Fruit fly (Drosophila melanogaster) whole organism, prepupa: ENCODE data around the gene Ets65A.

Experiments used
- Blimp-1 ChIP-seq: fragments of 200-800 bp; sonication (Bioruptor generic); optimal IDR thresholded peaks from 3 replicates; lab custom pipeline; 2017; ENCODE audit warnings: missing biosample characterization, missing genetic modification characterization, mild to moderate bottlenecking, moderate library complexity, missing genetic modification reagents
- CG10631 ChIP-seq: fragments of 200-800 bp; sonication (Bioruptor generic); optimal IDR thresholded peaks from 2 replicates; lab custom pipeline; 2016; ENCODE audit warnings: missing biosample characterization, missing genetic modification characterization
- CG11294 ChIP-seq: fragments of 200-800 bp; sonication (Bioruptor generic); IDR thresholded peaks from 2 replicates; pipeline ENCODE4 v1.3.6; 2022; ENCODE audit warnings: missing biosample characterization, missing genetic modification characterization
- CG11762 ChIP-seq: fragments of 200-800 bp; sonication (Bioruptor generic); optimal IDR thresholded peaks from 3 replicates; lab custom pipeline; 2016; ENCODE audit warnings: missing biosample characterization, missing genetic modification characterization; ENCODE audit not compliant: insufficient read depth
- CG11902 ChIP-seq: fragments of 200-800 bp; sonication (Bioruptor generic); optimal IDR thresholded peaks from 3 replicates; lab custom pipeline; 2016; ENCODE audit warnings: missing biosample characterization, missing genetic modification characterization
- CG15336 ChIP-seq: fragments of 200-800 bp; sonication (Bioruptor generic); IDR thresholded peaks from 2 replicates; pipeline ENCODE4 v1.3.6; 2022; ENCODE audit warnings: missing biosample characterization, missing genetic modification characterization
- CG1621 ChIP-seq: fragments of 200-800 bp; sonication (Bioruptor generic); optimal IDR thresholded peaks from 3 replicates; lab custom pipeline; 2018; ENCODE audit warnings: missing biosample characterization, mild to moderate bottlenecking, missing genetic modification characterization
- CG16779 ChIP-seq: fragments of 200-800 bp; sonication (Bioruptor generic); optimal IDR thresholded peaks from 3 replicates; lab custom pipeline; 2017; ENCODE audit warnings: missing biosample characterization, mild to moderate bottlenecking, missing genetic modification characterization
- CG3032 ChIP-seq: fragments of 200-800 bp; optimal IDR thresholded peaks from 2 replicates; lab custom pipeline; 2019; ENCODE audit warnings: missing biosample characterization, mild to moderate bottlenecking, missing genetic modification characterization, moderate library complexity
- CG31627 ChIP-seq: fragments of 200-800 bp; sonication (Bioruptor generic); optimal IDR thresholded peaks from 3 replicates; lab custom pipeline; 2016; ENCODE audit warnings: missing biosample characterization, missing genetic modification characterization
- CG32006 ChIP-seq: fragments of 200-800 bp; sonication (Bioruptor generic); optimal IDR thresholded peaks from 3 replicates; lab custom pipeline; 2017; ENCODE audit warnings: missing biosample characterization, mild to moderate bottlenecking, missing genetic modification characterization
- CG34406 ChIP-seq: fragments of 200-800 bp; sonication (Bioruptor generic); optimal IDR thresholded peaks from 3 replicates; lab custom pipeline; 2016; ENCODE audit warnings: missing biosample characterization, missing genetic modification characterization
- CG3919 ChIP-seq: fragments of 200-800 bp; sonication (Bioruptor generic); optimal IDR thresholded peaks from 3 replicates; lab custom pipeline; 2016; ENCODE audit warnings: missing biosample characterization, missing genetic modification characterization
- CG6276 ChIP-seq: fragments of 200-800 bp; sonication (Bioruptor generic); optimal IDR thresholded peaks from 2 replicates; lab custom pipeline; 2017; ENCODE audit warnings: missing biosample characterization, mild to moderate bottlenecking, missing genetic modification characterization
- CG6792 ChIP-seq: fragments of 200-800 bp; sonication (Bioruptor generic); optimal IDR thresholded peaks from 3 replicates; lab custom pipeline; 2016; ENCODE audit warnings: missing biosample characterization, missing genetic modification characterization
- CG6808 ChIP-seq: fragments of 200-800 bp; sonication (Bioruptor generic); optimal IDR thresholded peaks from 3 replicates; lab custom pipeline; 2017; ENCODE audit warnings: missing biosample characterization, missing genetic modification characterization, mild to moderate bottlenecking, moderate library complexity, missing genetic modification reagents
- CG6854 ChIP-seq: fragments of 200-800 bp; sonication (Bioruptor generic); optimal IDR thresholded peaks from 2 replicates; lab custom pipeline; 2017; ENCODE audit warnings: missing biosample characterization, mild to moderate bottlenecking, missing genetic modification characterization
- CG8119 ChIP-seq: fragments of 200-800 bp; sonication (Bioruptor generic); IDR thresholded peaks from 3 replicates; pipeline ENCODE4 v1.3.6; 2022; ENCODE audit warnings: missing biosample characterization, missing genetic modification characterization
- CG8319 ChIP-seq: fragments of 200-800 bp; sonication (Bioruptor generic); optimal IDR thresholded peaks from 3 replicates; lab custom pipeline; 2016; ENCODE audit warnings: missing biosample characterization, missing genetic modification characterization
- CG8632 ChIP-seq: fragments of 200-800 bp; sonication (Bioruptor generic); optimal IDR thresholded peaks from 3 replicates; lab custom pipeline; 2016; ENCODE audit warnings: missing biosample characterization, missing genetic modification characterization
- CG9139 ChIP-seq: fragments of 200-800 bp; sonication (Bioruptor generic); optimal IDR thresholded peaks from 3 replicates; lab custom pipeline; 2017; ENCODE audit warnings: missing biosample characterization, mild to moderate bottlenecking, missing genetic modification characterization
- Eip75B ChIP-seq: fragments of 200-800 bp; sonication (Bioruptor generic); optimal IDR thresholded peaks from 3 replicates; lab custom pipeline; 2016; ENCODE audit warnings: missing biosample characterization, missing genetic modification characterization
- Eip93F ChIP-seq: fragments of 200-800 bp; sonication (Bioruptor generic); optimal IDR thresholded peaks from 2 replicates; lab custom pipeline; 2016; ENCODE audit warnings: missing biosample characterization, mild to moderate bottlenecking, missing genetic modification characterization
- Ets21C ChIP-seq: fragments of 200-800 bp; sonication (Bioruptor generic); optimal IDR thresholded peaks from 3 replicates; lab custom pipeline; 2016; ENCODE audit warnings: missing biosample characterization, missing genetic modification characterization
- Ets96B ChIP-seq: fragments of 200-800 bp; optimal IDR thresholded peaks from 2 replicates; lab custom pipeline; 2019; ENCODE audit warnings: missing biosample characterization, mild to moderate bottlenecking, missing genetic modification characterization, moderate library complexity
- Hr38 ChIP-seq: sonication (Bioruptor generic); optimal IDR thresholded peaks from 2 replicates; lab custom pipeline; 2016; ENCODE audit warnings: missing biosample characterization, missing genetic modification characterization
- Hr4 ChIP-seq: fragments of 200-800 bp; sonication (Bioruptor generic); optimal IDR thresholded peaks from 3 replicates; lab custom pipeline; 2016; ENCODE audit warnings: missing biosample characterization, missing genetic modification characterization
- Lpt ChIP-seq: fragments of 200-800 bp; sonication (Bioruptor generic); optimal IDR thresholded peaks from 3 replicates; lab custom pipeline; 2016; ENCODE audit warnings: missing biosample characterization, missing genetic modification characterization
- Met ChIP-seq: fragments of 200-800 bp; sonication (Bioruptor generic); optimal IDR thresholded peaks from 3 replicates; lab custom pipeline; 2016; ENCODE audit warnings: missing biosample characterization, missing genetic modification characterization
- OdsH ChIP-seq: fragments of 200-800 bp; sonication (Bioruptor generic); optimal IDR thresholded peaks from 3 replicates; lab custom pipeline; 2016; ENCODE audit warnings: missing biosample characterization, missing genetic modification characterization
- Smox ChIP-seq: fragments of 200-800 bp; sonication (Bioruptor generic); optimal IDR thresholded peaks from 3 replicates; lab custom pipeline; 2016; ENCODE audit warnings: missing biosample characterization, missing genetic modification characterization
- Sox14 ChIP-seq: fragments of 200-800 bp; sonication (Bioruptor generic); optimal IDR thresholded peaks from 3 replicates; lab custom pipeline; 2016; ENCODE audit warnings: missing biosample characterization, missing genetic modification characterization
- achi ChIP-seq: fragments of 200-800 bp; sonication (Bioruptor generic); optimal IDR thresholded peaks from 3 replicates; lab custom pipeline; 2016; ENCODE audit warnings: missing biosample characterization, missing genetic modification characterization
- cyc ChIP-seq: fragments of 200-800 bp; sonication (Bioruptor generic); optimal IDR thresholded peaks from 3 replicates; lab custom pipeline; 2016; ENCODE audit warnings: missing biosample characterization, missing genetic modification characterization
- dac ChIP-seq: fragments of 200-800 bp; sonication (Bioruptor generic); optimal IDR thresholded peaks from 2 replicates; lab custom pipeline; 2017; ENCODE audit warnings: missing biosample characterization, mild to moderate bottlenecking, missing genetic modification characterization
- dsx ChIP-seq: fragments of 200-800 bp; optimal IDR thresholded peaks from 3 replicates; lab custom pipeline; 2019; ENCODE audit warnings: missing biosample characterization, mild to moderate bottlenecking, missing genetic modification characterization, moderate library complexity; ENCODE audit not compliant: poor library complexity, severe bottlenecking
- eg ChIP-seq: fragments of 200-800 bp; sonication (Bioruptor generic); IDR thresholded peaks from 3 replicates; pipeline ENCODE4 v1.3.6; 2022; ENCODE audit warnings: missing biosample characterization, missing genetic modification characterization
- esn ChIP-seq: fragments of 200-800 bp; sonication (Bioruptor generic); optimal IDR thresholded peaks from 2 replicates; lab custom pipeline; 2016; ENCODE audit warnings: missing biosample characterization, mild to moderate bottlenecking, missing genetic modification characterization, moderate library complexity
- fd59A ChIP-seq: fragments of 200-800 bp; sonication (Bioruptor generic); optimal IDR thresholded peaks from 2 replicates; lab custom pipeline; 2017; ENCODE audit warnings: missing biosample characterization, mild to moderate bottlenecking, missing genetic modification characterization, missing genetic modification reagents
- fd85E ChIP-seq: fragments of 200-800 bp; sonication (Bioruptor generic); optimal IDR thresholded peaks from 3 replicates; lab custom pipeline; 2016; ENCODE audit warnings: missing biosample characterization, missing genetic modification characterization
- fkh ChIP-seq: fragments of 200-800 bp; sonication (Bioruptor generic); optimal IDR thresholded peaks from 3 replicates; lab custom pipeline; 2017; ENCODE audit warnings: missing biosample characterization, mild to moderate bottlenecking, missing genetic modification characterization, moderate library complexity
- lz ChIP-seq: fragments of 200-800 bp; sonication (Bioruptor generic); optimal IDR thresholded peaks from 3 replicates; lab custom pipeline; 2016; ENCODE audit warnings: missing biosample characterization, missing genetic modification characterization
- net ChIP-seq: fragments of 200-800 bp; sonication (Bioruptor generic); optimal IDR thresholded peaks from 3 replicates; lab custom pipeline; 2016; ENCODE audit warnings: missing biosample characterization, missing genetic modification characterization
- pdm3 ChIP-seq: fragments of 200-800 bp; sonication (Bioruptor generic); optimal IDR thresholded peaks from 3 replicates; lab custom pipeline; 2016; ENCODE audit warnings: missing biosample characterization, missing genetic modification characterization
- spab ChIP-seq: fragments of 200-800 bp; sonication (Bioruptor generic); optimal IDR thresholded peaks from 2 replicates; lab custom pipeline; 2017; ENCODE audit warnings: missing biosample characterization, mild to moderate bottlenecking, missing genetic modification characterization, missing genetic modification reagents
- svp ChIP-seq: fragments of 200-800 bp; sonication (Bioruptor generic); peaks from one replicate; lab custom pipeline; 2016; ENCODE audit warnings: missing biosample characterization, missing genetic modification characterization
- topi ChIP-seq: fragments of 200-800 bp; sonication (Bioruptor generic); optimal IDR thresholded peaks from 3 replicates; lab custom pipeline; 2016; ENCODE audit warnings: missing biosample characterization, missing genetic modification characterization
- vri ChIP-seq: fragments of 200-800 bp; sonication (Bioruptor generic); optimal IDR thresholded peaks from 3 replicates; lab custom pipeline; 2016; ENCODE audit warnings: missing biosample characterization, mild to moderate bottlenecking, missing genetic modification characterization

The Ets65A gene

dm6 chr3L:6071454-6072189, 25.8 kb upstream of the Ets65A start, which contains the start of gene CG6602 (continued):
- TF ChIP-seq dsx (GFP tag; lab: Kevin White, UChicago) (no peak), CG15336 (GFP tag; lab: Robert Waterston, UW) (no peak), Blimp-1 (GFP tag; lab: Kevin White, UChicago) (peak; percentile 31), Sox14 (no peak), achi (GFP tag; lab: Kevin White, UChicago) (peak; percentile 25), CG16779 (tag; lab: Kevin White, UChicago) (no peak), CG31627 (GFP tag; lab: Kevin White, UChicago) (peak; percentile 55), Ets21C (GFP tag; lab: Kevin White, UChicago) (no peak), CG11294 (no peak), Smox (GFP tag; lab: Kevin White, UChicago) (no peak), Lpt (no peak), CG8632 (no peak), CG34406 (GFP tag; lab: Kevin White, UChicago) (peak; percentile 25), CG3032 (tag; lab: Kevin White, UChicago) (no peak), Ets96B (tag; lab: Kevin White, UChicago) (no peak), Eip93F (no peak), CG11902 (GFP tag; lab: Kevin White, UChicago) (peak; percentile 66), topi (peak; percentile 49), CG6854 (GFP tag; lab: Kevin White, UChicago) (peak; percentile 21), eg (GFP tag; lab: Robert Waterston, UW) (peak; percentile 50; the same call in 2 of the 3 replicates), CG8319 (GFP tag; lab: Kevin White, UChicago) (peak; percentile 43), lz (GFP tag; lab: Kevin White, UChicago) (peak; percentile 68), vri (GFP tag; lab: Kevin White, UChicago) (peak; percentile 5), esn (GFP tag; lab: Kevin White, UChicago) (peak; percentile 53), net (peak; percentile 5), Eip75B (GFP tag; lab: Kevin White, UChicago) (peak; percentile 17), CG1621 (tag; lab: Kevin White, UChicago) (no peak), spab (no peak), dac (GFP tag; lab: Kevin White, UChicago) (no peak), CG32006 (GFP tag; lab: Kevin White, UChicago) (no peak), CG3919 (GFP tag; lab: Kevin White, UChicago) (peak; percentile 58), CG10631 (GFP tag; lab: Kevin White, UChicago) (peak; percentile 6), CG6792 (GFP tag; lab: Kevin White, UChicago) (no peak), CG6808 (GFP tag; lab: Kevin White, UChicago) (no peak), fd85E (no peak), pdm3 (no peak)

- TF ChIP-seq Sox14, result peak; percentile 77
- TF ChIP-seq svp (GFP tag; lab: Kevin White, UChicago), result no peak
- peak; percentile 52 for TF ChIP-seq Hr4 (GFP tag; lab: Kevin White, UChicago)
- TF ChIP-seq Met (GFP tag; lab: Kevin White, UChicago), result peak; percentile 47
- no peak for TF ChIP-seq CG8119 (GFP tag; lab: Robert Waterston, UW)
- no peak for TF ChIP-seq CG11762 (GFP tag; lab: Kevin White, UChicago)
- no peak for TF ChIP-seq net
- no peak for TF ChIP-seq CG6276 (GFP tag; lab: Kevin White, UChicago)
- TF ChIP-seq esn (GFP tag; lab: Kevin White, UChicago), result peak; percentile 60
- TF ChIP-seq dsx (GFP tag; lab: Kevin White, UChicago), result no peak
- peak; percentile 23 for TF ChIP-seq CG6808 (GFP tag; lab: Kevin White, UChicago)
- TF ChIP-seq eg (GFP tag; lab: Robert Waterston, UW), result peak; percentile 45; the same call in 2 of the 3 replicates
- no peak for TF ChIP-seq CG16779 (tag; lab: Kevin White, UChicago)
- no peak for TF ChIP-seq spab
- TF ChIP-seq dac (GFP tag; lab: Kevin White, UChicago), result no peak
- no peak for TF ChIP-seq OdsH (GFP tag; lab: Kevin White, UChicago)
- TF ChIP-seq CG11902 (GFP tag; lab: Kevin White, UChicago), result no peak
- peak; percentile 22 for TF ChIP-seq fd59A (GFP tag; lab: Kevin White, UChicago)
- TF ChIP-seq CG3919 (GFP tag; lab: Kevin White, UChicago), result no peak
- peak; percentile 15 for TF ChIP-seq CG9139 (GFP tag; lab: Kevin White, UChicago)
- TF ChIP-seq fkh, result peak; percentile 84
- TF ChIP-seq cyc (GFP tag; lab: Kevin White, UChicago), result peak; percentile 46
- TF ChIP-seq Hr38 (GFP tag; lab: Kevin White, UChicago), result no peak
Measured at dm6 chr3L:6074975-6075692, 22.3 kb upstream of the Ets65A start, which contains the start of the genes CG13295 and CG6610. Gene CG13295, minus strand, starts transcription at chr3L:6075245. Gene CG6610, plus strand, starts transcription at chr3L:6075536.
